Fruit fly (Drosophila melanogaster): Measurements from ENCODE around the gene Hsp27.

Gene Hsp27

dm6 chr3L:9422636-9423419, 39.0 kb downstream of the Hsp27 start, which contains the start of gene aay (continued):
- TF ChIP-seq CG11723 (GFP tag; optimal IDR thresholded peaks at IDR 0.05) (peak; percentile 97), Dp (GFP tag; optimal IDR thresholded peaks at IDR 0.05) (peak; percentile 21), fd64A (GFP tag; optimal IDR thresholded peaks at IDR 0.05) (peak; percentile 97), CG17186 (GFP tag; optimal IDR thresholded peaks at IDR 0.05) (peak; percentile 92), abd-A (tag; optimal IDR thresholded peaks at IDR 0.05) (peak; percentile 94), Nf-YB (GFP tag; optimal IDR thresholded peaks at IDR 0.05) (peak; percentile 92), CG13775 (GFP tag; optimal IDR thresholded peaks at IDR 0.05) (peak; percentile 99), stc (GFP tag; IDR thresholded peaks at IDR 0.05) (peak; percentile 98), Spps (tag; optimal IDR thresholded peaks at IDR 0.05) (peak; percentile 98), CG8281 (tag; optimal IDR thresholded peaks at IDR 0.05) (peak; percentile 94), CG17829 (tag; optimal IDR thresholded peaks at IDR 0.05) (peak; percentile 99), z (GFP tag; IDR thresholded peaks at IDR 0.05) (peak; percentile 88), Ravus (GFP tag; IDR thresholded peaks at IDR 0.05) (peak; percentile 96), ftz-f1 (GFP tag; optimal IDR thresholded peaks at IDR 0.05) (peak; percentile 83), CG15269 (tag; optimal IDR thresholded peaks at IDR 0.05) (peak; percentile 99), dimm (GFP tag; IDR thresholded peaks at IDR 0.05) (peak; percentile 93), CG1602 (GFP tag; optimal IDR thresholded peaks at IDR 0.05) (peak; percentile 98), CG14050 (GFP tag; IDR thresholded peaks at IDR 0.05) (peak; percentile 97), Antp (GFP tag; optimal IDR thresholded peaks at IDR 0.05) (peak; percentile 91), bsh (GFP tag; optimal IDR thresholded peaks at IDR 0.05) (peak; percentile 93 to 99), CHES-1-like (GFP tag; optimal IDR thresholded peaks at IDR 0.05) (peak; percentile 97), run (tag; optimal IDR thresholded peaks at IDR 0.05) (peak; percentile 99), CG6175 (GFP tag; IDR thresholded peaks at IDR 0.05) (peak; percentile 95), Chrac-16 (GFP tag; optimal IDR thresholded peaks at IDR 0.05) (peak; percentile 99), PHDP (tag; optimal IDR thresholded peaks at IDR 0.05) (peak; percentile 99), cg (GFP tag; optimal IDR thresholded peaks at IDR 0.05) (peak; percentile 84), Hr51 (GFP tag; optimal IDR thresholded peaks at IDR 0.05) (peak; percentile 98 to 99), Xrp1 (GFP tag; IDR thresholded peaks at IDR 0.05) (peak; percentile 99), CG17568 (GFP tag; optimal IDR thresholded peaks at IDR 0.05) (peak; percentile 99), CG4404 (GFP tag; IDR thresholded peaks at IDR 0.05) (peak; percentile 98), CG1233 (GFP tag; optimal IDR thresholded peaks at IDR 0.05) (peak; percentile 99), Hsf (GFP tag; optimal IDR thresholded peaks at IDR 0.05) (peak; percentile 99), trem (tag; optimal IDR thresholded peaks at IDR 0.05) (peak; percentile 97), CG6272 (GFP tag; IDR thresholded peaks at IDR 0.05) (peak; percentile 97), CG2889 (GFP tag; IDR thresholded peaks at IDR 0.05) (peak; percentile 97), CG4328 (GFP tag; optimal IDR thresholded peaks at IDR 0.05) (peak; percentile 97), lbe (GFP tag; optimal IDR thresholded peaks at IDR 0.05) (peak; percentile 97), dmrt11E (tag; optimal IDR thresholded peaks at IDR 0.05) (peak; percentile 99), Dad (GFP tag; optimal IDR thresholded peaks at IDR 0.05) (peak; percentile 98), BEAF-32 (GFP tag; optimal IDR thresholded peaks at IDR 0.05) (peak; percentile 22), Hr78 (GFP tag; optimal IDR thresholded peaks at IDR 0.05) (peak in 1 of 2 experiments; percentile 96), sd (tag; optimal IDR thresholded peaks at IDR 0.05) (peak; percentile 96), MBD-R2 (GFP tag; IDR thresholded peaks at IDR 0.05) (peak; percentile 94), fru (optimal IDR thresholded peaks at IDR 0.05) (no peak), CG15073 (GFP tag; optimal IDR thresholded peaks at IDR 0.05) (peak; percentile 88), B-H2 (GFP tag; optimal IDR thresholded peaks at IDR 0.05) (peak; percentile 94), tna (GFP tag; IDR thresholded peaks at IDR 0.05; ENCODE audit: partially characterized antibody) (no peak), unc-4 (GFP tag; IDR thresholded peaks at IDR 0.05; ENCODE audit: partially characterized antibody) (peak; percentile 34; the same call in 1 of the 2 replicates)
